Worm (Caenorhabditis elegans) whole organism, L2 larva: ENCODE measurements around the gene F13E9.13.

Source experiments
- lin-13 ChIP-seq: fragments of 150-350 bp; optimal IDR thresholded peaks from 2 replicates; lab custom pipeline; 2014; ENCODE audit warnings: missing biosample characterization, missing genetic modification reagents, missing genetic modification characterization
- lin-39 ChIP-seq: fragments of 150-350 bp; optimal IDR thresholded peaks from 2 replicates; lab custom pipeline; 2014; ENCODE audit warnings: missing biosample characterization, missing genetic modification reagents, missing genetic modification characterization
- mbf-1 ChIP-seq: sonication (generic microtip); optimal IDR thresholded peaks from 2 replicates; lab custom pipeline; 2017; ENCODE audit warnings: missing biosample characterization, missing genetic modification characterization
- peb-1 ChIP-seq: fragments of 150-350 bp; optimal IDR thresholded peaks from 2 replicates; lab custom pipeline; 2014; ENCODE audit warnings: missing biosample characterization, missing genetic modification characterization
- unc-62 ChIP-seq: fragments of 150-350 bp; optimal IDR thresholded peaks from 2 replicates; lab custom pipeline; 2014; ENCODE audit warnings: missing biosample characterization, missing genetic modification reagents, missing genetic modification characterization
- ztf-11 ChIP-seq: sonication (generic microtip); optimal IDR thresholded peaks from 2 replicates; lab custom pipeline; 2017; ENCODE audit warnings: missing biosample characterization, missing genetic modification characterization

DNA sequence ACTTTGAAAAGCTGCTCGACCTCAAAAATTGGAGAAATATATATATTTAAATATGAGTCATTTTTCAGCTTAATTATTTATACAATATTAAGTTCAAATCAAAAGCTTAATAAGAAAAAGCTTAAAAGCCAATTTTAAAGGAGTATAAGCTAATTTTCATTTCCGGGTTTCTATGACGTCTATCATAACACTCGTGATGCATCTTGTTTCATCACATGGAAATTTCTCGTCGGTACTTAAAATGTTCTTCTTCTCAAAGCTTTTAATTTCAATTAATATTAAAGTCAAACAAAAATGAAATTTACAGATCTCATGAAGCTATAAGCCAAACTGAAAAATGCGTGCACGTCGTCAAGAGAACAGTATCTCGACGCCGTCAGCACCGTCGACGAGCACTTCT lies 38.4 kb downstream of the F13E9.13 start, which contains the start of gene rbr-2:
- no peak for TF ChIP-seq lin-13 (GFP tag; lab: Kevin White, UChicago)
- TF ChIP-seq unc-62 (GFP tag; lab: Kevin White, UChicago) = no peak
- no peak for TF ChIP-seq lin-39 (tag; lab: Kevin White, UChicago)
- no peak for TF ChIP-seq peb-1 (tag; lab: Kevin White, UChicago)
- no peak for TF ChIP-seq ztf-11 (tag; lab: Kevin White, UChicago)
- no peak for TF ChIP-seq mbf-1 (tag; lab: Kevin White, UChicago)
